Fruit fly (Drosophila melanogaster): ENCODE results near the gene Axn.

DNA sequence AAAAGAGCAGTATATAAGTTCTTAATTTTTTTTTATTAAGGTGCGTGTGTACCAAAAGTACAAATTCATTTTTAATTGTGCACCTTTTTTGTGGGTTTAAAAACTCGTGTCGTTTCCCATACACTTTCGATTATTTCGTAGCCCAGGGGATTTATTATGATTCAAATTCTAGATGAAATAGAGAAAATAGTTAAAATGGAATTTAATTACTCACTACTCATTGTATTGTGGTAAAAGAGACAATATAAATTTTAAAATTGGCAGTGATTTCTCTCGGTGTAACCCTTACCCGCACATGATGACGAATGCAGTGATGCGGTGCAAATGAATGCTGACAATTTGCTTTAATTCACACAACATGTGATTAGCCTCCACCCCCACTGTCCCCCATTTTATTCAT is 60.6 kb downstream of the Axn start:
- TF ChIP-seq psq (GFP tag; optimal IDR thresholded peaks at IDR 0.05) = peak; percentile 27
- TF ChIP-seq Mio (GFP tag; optimal IDR thresholded peaks at IDR 0.05) = no peak
- TF ChIP-seq br (GFP tag; optimal IDR thresholded peaks at IDR 0.05) = peak; percentile 2
- TF ChIP-seq fru (GFP tag; optimal IDR thresholded peaks at IDR 0.05) = no peak
- TF ChIP-seq Hr78 (GFP tag; optimal IDR thresholded peaks at IDR 0.05) = no peak
- TF ChIP-seq lola (GFP tag; optimal IDR thresholded peaks at IDR 0.05) = no peak
- TF ChIP-seq dsf (GFP tag; optimal IDR thresholded peaks at IDR 0.05; ENCODE audit: borderline replicate concordance) = no peak
- no peak for TF ChIP-seq Dfd (GFP tag; optimal IDR thresholded peaks at IDR 0.05)
- TF ChIP-seq OdsH (GFP tag; optimal IDR thresholded peaks at IDR 0.05) = no peak
- no peak for TF ChIP-seq GATAd (GFP tag; optimal IDR thresholded peaks at IDR 0.05)
- no peak for TF ChIP-seq N (GFP tag; optimal IDR thresholded peaks at IDR 0.05)
- no peak for TF ChIP-seq pan (optimal IDR thresholded peaks at IDR 0.05)

Measured in whole organism, wandering third instar larva.